Worm (Caenorhabditis elegans) whole organism, mixed stage, embryonic: Measurements from ENCODE around the gene F26D2.13.

Experiments used
- nhr-76 ChIP-seq: sonication (generic microtip); optimal IDR thresholded peaks from 2 replicates; lab custom pipeline; 2017; ENCODE audit warnings: missing biosample characterization, missing genetic modification characterization
- ztf-11 ChIP-seq: fragments of 150-350 bp; optimal IDR thresholded peaks from 2 replicates; lab custom pipeline; 2014; ENCODE audit warnings: missing biosample characterization, missing genetic modification characterization

ce11 chrV:16403974-16404373 is 31.4 kb downstream of the F26D2.13 start, which contains the start of gene syp-1:
- TF ChIP-seq ztf-11 (tag; lab: Kevin White, UChicago) (no peak), nhr-76 (tag; lab: Kevin White, UChicago) (no peak)
